Worm (Caenorhabditis elegans): ENCODE results near the gene sfrp-1.

DNA sequence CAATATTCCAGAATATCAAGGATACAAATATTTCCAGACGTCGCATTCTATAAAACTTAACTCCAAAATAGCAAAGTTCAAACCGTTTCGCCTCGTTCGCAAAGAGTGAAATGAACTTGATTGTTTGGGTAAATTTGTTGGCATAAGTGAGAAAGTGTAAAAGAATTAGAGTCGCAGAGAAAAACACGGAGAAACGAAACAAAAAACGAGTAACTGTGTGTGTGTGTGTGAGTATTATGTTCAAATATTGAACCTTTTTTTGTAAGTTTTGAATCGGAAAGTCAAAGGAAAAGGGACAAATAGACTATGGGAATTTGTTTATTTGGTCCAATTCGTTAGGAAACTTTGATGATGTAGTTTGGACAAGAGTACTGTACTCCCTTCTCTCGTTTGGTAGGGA is 29.3 kb upstream of the sfrp-1 start, which contains the start of gene acp-7:
- TF ChIP-seq pqm-1 (tag; optimal IDR thresholded peaks at IDR 0.05) (no peak), lin-11 (tag; optimal IDR thresholded peaks at IDR 0.05) (no peak), pha-4 (tag; optimal IDR thresholded peaks at IDR 0.05) (no peak), rnt-1 (tag; optimal IDR thresholded peaks at IDR 0.05) (no peak), elt-2 (tag; optimal IDR thresholded peaks at IDR 0.05) (no peak), pag-3 (tag; optimal IDR thresholded peaks at IDR 0.05; ENCODE audit: borderline replicate concordance) (no peak), ceh-24 (tag; optimal IDR thresholded peaks at IDR 0.05) (no peak), ref-2 (tag; optimal IDR thresholded peaks at IDR 0.05) (no peak), nfya-1 (tag; optimal IDR thresholded peaks at IDR 0.05) (no peak), F13H6.1 (tag; optimal IDR thresholded peaks at IDR 0.05) (no peak), fkh-10 (GFP tag; optimal IDR thresholded peaks at IDR 0.05) (no peak), tbx-2 (tag; optimal IDR thresholded peaks at IDR 0.05) (no peak), ama-1 (optimal IDR thresholded peaks at IDR 0.05) (no peak)

All from whole organism, late embryonic.